Fruit fly (Drosophila melanogaster) whole organism, embryonic: ENCODE results near the gene CG14797.

Experiments used
- Blimp-1 ChIP-seq: fragments of 200-800 bp; sonication (Bioruptor generic); optimal IDR thresholded peaks from 3 replicates; lab custom pipeline; 2018; ENCODE audit warnings: missing biosample characterization, missing genetic modification characterization, mild to moderate bottlenecking, moderate library complexity, missing genetic modification reagents
- BtbVII ChIP-seq: fragments of 200-800 bp; sonication (Bioruptor generic); optimal IDR thresholded peaks from 3 replicates; lab custom pipeline; 2017; ENCODE audit warnings: missing biosample characterization, mild to moderate bottlenecking, missing genetic modification characterization
- CG11504 ChIP-seq: fragments of 200-800 bp; sonication (Bioruptor generic); optimal IDR thresholded peaks from 3 replicates; lab custom pipeline; 2019; ENCODE audit warnings: missing biosample characterization, mild to moderate bottlenecking, missing genetic modification characterization, moderate library complexity
- CG11695 ChIP-seq: fragments of 200-800 bp; sonication (Bioruptor generic); IDR thresholded peaks from 3 replicates; pipeline ENCODE4 v1.3.6; 2022; ENCODE audit warnings: missing biosample characterization, missing genetic modification characterization
- CG14710 ChIP-seq: fragments of 200-800 bp; sonication (Bioruptor generic); optimal IDR thresholded peaks from 3 replicates; lab custom pipeline; 2019; ENCODE audit warnings: missing biosample characterization, mild to moderate bottlenecking, missing genetic modification characterization, moderate library complexity
- CG17385 ChIP-seq: fragments of 200-800 bp; sonication (Bioruptor generic); optimal IDR thresholded peaks from 3 replicates; lab custom pipeline; 2018; ENCODE audit warnings: missing biosample characterization, mild to moderate bottlenecking, missing genetic modification characterization
- CG18476 ChIP-seq: fragments of 200-800 bp; sonication (Bioruptor generic); optimal IDR thresholded peaks from 2 replicates; lab custom pipeline; 2016; ENCODE audit warnings: missing biosample characterization, mild to moderate bottlenecking, missing genetic modification characterization
- CG2202 ChIP-seq: fragments of 200-800 bp; sonication (Bioruptor generic); optimal IDR thresholded peaks from 2 replicates; lab custom pipeline; 2018; ENCODE audit warnings: missing biosample characterization, mild to moderate bottlenecking, missing genetic modification characterization
- CG2889 ChIP-seq: fragments of 200-800 bp; sonication (Bioruptor generic); IDR thresholded peaks from 3 replicates; pipeline ENCODE4 v1.3.6; 2022; ENCODE audit warnings: missing biosample characterization, missing genetic modification characterization
- CG31388 ChIP-seq: fragments of 200-800 bp; sonication (Bioruptor generic); optimal IDR thresholded peaks from 2 replicates; lab custom pipeline; 2016; ENCODE audit warnings: missing biosample characterization, missing genetic modification characterization
- CG33557 ChIP-seq: fragments of 200-800 bp; sonication (Bioruptor generic); optimal IDR thresholded peaks from 2 replicates; lab custom pipeline; 2019; ENCODE audit warnings: missing biosample characterization, mild to moderate bottlenecking, missing genetic modification characterization, moderate library complexity
- CG3407 ChIP-seq: fragments of 200-800 bp; sonication (Bioruptor generic); optimal IDR thresholded peaks from 2 replicates; lab custom pipeline; 2018; ENCODE audit warnings: missing biosample characterization, mild to moderate bottlenecking, missing genetic modification characterization
- CG5245 ChIP-seq: fragments of 200-800 bp; sonication (Bioruptor generic); optimal IDR thresholded peaks from 3 replicates; lab custom pipeline; 2016; ENCODE audit warnings: missing biosample characterization, missing genetic modification characterization
- CG6272 ChIP-seq: fragments of 200-800 bp; sonication (Bioruptor generic); IDR thresholded peaks from 2 replicates; pipeline ENCODE4 v1.3.6; 2022; ENCODE audit warnings: missing biosample characterization, missing genetic modification characterization
- CG6654 ChIP-seq: fragments of 200-800 bp; sonication (Bioruptor generic); optimal IDR thresholded peaks from 2 replicates; lab custom pipeline; 2017; ENCODE audit warnings: missing biosample characterization, mild to moderate bottlenecking, missing genetic modification characterization
- CG7357 ChIP-seq: fragments of 200-800 bp; sonication (Bioruptor generic); IDR thresholded peaks from 3 replicates; pipeline ENCODE4 v1.3.6; 2022; ENCODE audit warnings: missing biosample characterization, missing genetic modification characterization
- CG8359 ChIP-seq: fragments of 200-800 bp; sonication (Bioruptor generic); optimal IDR thresholded peaks from 2 replicates; lab custom pipeline; 2017; ENCODE audit warnings: missing biosample characterization, mild to moderate bottlenecking, missing genetic modification characterization, borderline replicate concordance
- CkIIα-i1 ChIP-seq: fragments of 200-800 bp; sonication (Bioruptor generic); IDR thresholded peaks from 2 replicates; pipeline ENCODE4 v1.3.6; 2022; ENCODE audit warnings: missing biosample characterization, missing genetic modification characterization
- CoRest ChIP-seq: fragments of 200-800 bp; sonication (Bioruptor generic); optimal IDR thresholded peaks from 3 replicates; lab custom pipeline; 2018; ENCODE audit warnings: missing biosample characterization, mild to moderate bottlenecking, missing genetic modification characterization, moderate library complexity
- D19B ChIP-seq: fragments of 200-800 bp; sonication (Bioruptor generic); optimal IDR thresholded peaks from 2 replicates; lab custom pipeline; 2017; ENCODE audit warnings: missing biosample characterization, mild to moderate bottlenecking, missing genetic modification characterization
- Doc3 ChIP-seq: fragments of 200-800 bp; sonication (Bioruptor generic); IDR thresholded peaks from 3 replicates; pipeline ENCODE4 v1.3.6; 2022; ENCODE audit warnings: missing biosample characterization, missing genetic modification characterization; ENCODE audit not compliant: partially characterized antibody
- Elba2 ChIP-seq: fragments of 200-800 bp; sonication (Bioruptor generic); optimal IDR thresholded peaks from 3 replicates; lab custom pipeline; 2016; ENCODE audit warnings: missing biosample characterization, missing genetic modification characterization
- Hr3 ChIP-seq: fragments of 200-800 bp; sonication (Bioruptor generic); optimal IDR thresholded peaks from 3 replicates; lab custom pipeline; 2016; ENCODE audit warnings: missing biosample characterization, missing genetic modification characterization
- Nf-YA ChIP-seq: fragments of 200-800 bp; sonication (Bioruptor generic); IDR thresholded peaks from 2 replicates; pipeline ENCODE4 v1.3.6; 2022; ENCODE audit warnings: missing biosample characterization, missing genetic modification characterization
- Oli ChIP-seq: fragments of 200-800 bp; sonication (Bioruptor generic); optimal IDR thresholded peaks from 2 replicates; lab custom pipeline; 2018; ENCODE audit warnings: missing biosample characterization, mild to moderate bottlenecking, missing genetic modification characterization, moderate library complexity
- Rx ChIP-seq: fragments of 200-800 bp; sonication (Bioruptor generic); IDR thresholded peaks from 2 replicates; pipeline ENCODE4 v1.3.6; 2022; ENCODE audit warnings: missing biosample characterization, missing genetic modification characterization
- Sry-δ ChIP-seq: fragments of 200-800 bp; sonication (Bioruptor generic); optimal IDR thresholded peaks from 2 replicates; lab custom pipeline; 2016; ENCODE audit warnings: missing biosample characterization, missing genetic modification characterization
- Ssrp ChIP-seq: fragments of 200-800 bp; sonication (Bioruptor generic); optimal IDR thresholded peaks from 2 replicates; lab custom pipeline; 2018; ENCODE audit warnings: missing biosample characterization, mild to moderate bottlenecking, missing genetic modification characterization, moderate library complexity
- ap ChIP-seq: fragments of 200-800 bp; sonication (Bioruptor generic); IDR thresholded peaks from 2 replicates; pipeline ENCODE4 v1.3.6; 2022; ENCODE audit warnings: missing biosample characterization, missing genetic modification characterization
- bcd ChIP-seq: fragments of 200-800 bp; sonication (Bioruptor generic); optimal IDR thresholded peaks from 2 replicates; lab custom pipeline; 2017; ENCODE audit warnings: missing biosample characterization, mild to moderate bottlenecking, missing genetic modification characterization
- chinmo ChIP-seq: fragments of 200-800 bp; sonication (Bioruptor generic); IDR thresholded peaks from 4 replicates; pipeline ENCODE4 v1.3.6; 2022; ENCODE audit warnings: missing biosample characterization, missing genetic modification characterization; ENCODE audit not compliant: partially characterized antibody
- chn ChIP-seq: fragments of 200-800 bp; sonication (Bioruptor generic); optimal IDR thresholded peaks from 2 replicates; lab custom pipeline; 2016; ENCODE audit warnings: missing biosample characterization, missing genetic modification characterization
- dati ChIP-seq: fragments of 200-800 bp; sonication (Bioruptor generic); IDR thresholded peaks from 2 replicates; pipeline ENCODE4 v1.3.6; 2022; ENCODE audit warnings: missing biosample characterization, missing genetic modification characterization
- disco-r ChIP-seq: fragments of 200-800 bp; sonication (Bioruptor generic); optimal IDR thresholded peaks from 2 replicates; lab custom pipeline; 2016; ENCODE audit warnings: missing biosample characterization, missing genetic modification characterization
- dpn ChIP-seq, 2 experiments: fragments of 200-800 bp; sonication (Bioruptor generic); optimal IDR thresholded peaks; 3 replicates each; lab custom pipeline; 2016; ENCODE audit warnings: missing biosample characterization in 2 of 2, missing genetic modification characterization in 2 of 2
- ems ChIP-seq: fragments of 200-800 bp; sonication (Bioruptor generic); optimal IDR thresholded peaks from 3 replicates; lab custom pipeline; 2016; ENCODE audit warnings: missing biosample characterization, missing genetic modification characterization
- h ChIP-seq: fragments of >200 bp; optimal IDR thresholded peaks from 2 replicates; lab custom pipeline; 2017
- kay ChIP-seq: fragments of 200-800 bp; sonication (Bioruptor generic); optimal IDR thresholded peaks from 2 replicates; lab custom pipeline; 2016; ENCODE audit warnings: missing biosample characterization, missing genetic modification characterization
- kni ChIP-seq: fragments of 200-800 bp; sonication (Bioruptor generic); optimal IDR thresholded peaks from 3 replicates; lab custom pipeline; 2017; ENCODE audit warnings: mild to moderate bottlenecking, missing biosample characterization, missing genetic modification reagents, missing genetic modification characterization
- knrl ChIP-seq: fragments of 200-800 bp; sonication (Bioruptor generic); IDR thresholded peaks from 3 replicates; pipeline ENCODE4 v1.3.6; 2022; ENCODE audit warnings: missing biosample characterization, missing genetic modification characterization; ENCODE audit not compliant: partially characterized antibody
- lmd ChIP-seq: fragments of 200-800 bp; sonication (Bioruptor generic); IDR thresholded peaks from 2 replicates; pipeline ENCODE4 v1.3.6; 2022; ENCODE audit warnings: missing biosample characterization, missing genetic modification characterization
- nom ChIP-seq: fragments of 200-800 bp; sonication (Bioruptor generic); optimal IDR thresholded peaks from 2 replicates; lab custom pipeline; 2017; ENCODE audit warnings: missing biosample characterization, missing genetic modification characterization, mild to moderate bottlenecking, moderate library complexity, missing genetic modification reagents
- pum ChIP-seq: fragments of 200-800 bp; sonication (Bioruptor generic); optimal IDR thresholded peaks from 2 replicates; lab custom pipeline; 2016; ENCODE audit warnings: missing biosample characterization, missing genetic modification characterization
- schlank ChIP-seq: fragments of 200-800 bp; sonication (Bioruptor generic); optimal IDR thresholded peaks from 2 replicates; lab custom pipeline; 2018; ENCODE audit warnings: missing biosample characterization, mild to moderate bottlenecking, missing genetic modification characterization
- sob ChIP-seq: fragments of 200-800 bp; sonication (Bioruptor generic); IDR thresholded peaks from 2 replicates; pipeline ENCODE4 v1.3.6; 2022; ENCODE audit warnings: missing biosample characterization, missing genetic modification characterization
- tin ChIP-seq: fragments of 200-800 bp; sonication (Bioruptor generic); optimal IDR thresholded peaks from 3 replicates; lab custom pipeline; 2016; ENCODE audit warnings: missing biosample characterization, missing genetic modification characterization

CG14797 gene

DNA sequence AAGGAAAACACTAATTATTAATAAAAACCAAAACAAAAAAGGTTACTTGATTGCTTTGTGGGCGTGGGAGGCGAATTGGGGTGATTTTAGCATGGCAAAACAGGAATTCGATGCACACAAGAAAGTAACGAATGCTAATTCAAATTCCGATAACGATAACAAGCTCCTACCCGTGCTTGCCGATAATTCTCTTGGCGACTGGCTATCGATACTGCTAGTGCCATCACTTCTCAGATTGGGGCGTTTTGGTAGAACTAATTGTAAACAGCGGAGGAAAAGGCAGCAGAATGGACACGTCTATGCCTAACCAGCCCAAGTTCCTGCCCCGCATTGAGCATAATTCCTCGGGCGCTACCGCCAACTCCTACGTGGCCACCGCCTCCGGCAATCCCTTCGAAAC lies 16.5 kb upstream of the CG14797 start, which contains the start of gene dor (continued):
- no peak for TF ChIP-seq Oli (tag; lab: Kevin White, UChicago)

DNA sequence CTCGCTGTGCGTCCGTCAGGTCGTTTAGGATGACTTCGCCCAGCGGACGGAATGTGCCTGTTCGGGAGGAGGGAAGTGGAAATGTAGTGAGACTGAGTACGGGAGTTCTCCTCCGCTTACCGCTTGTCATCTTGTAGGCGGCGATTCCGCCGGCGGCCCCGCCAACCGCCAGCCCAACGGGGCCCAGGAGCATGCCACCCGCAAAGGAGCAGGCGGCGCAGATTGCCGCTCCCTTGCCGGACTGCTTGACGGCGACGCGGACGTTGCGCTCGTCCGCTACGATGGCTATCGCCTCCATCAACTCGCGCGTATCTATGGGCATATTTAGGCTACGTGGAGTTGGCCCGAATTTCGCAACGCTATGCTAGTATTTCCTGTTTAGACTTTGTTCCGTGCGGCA lies 12.7 kb upstream of the CG14797 start, which contains the start of gene Mur2B:
Gene Mur2B (minus strand): TSS at position 101 of the 400 bp plus-strand sequence.
- TF ChIP-seq BtbVII (GFP tag; lab: Kevin White, UChicago), result no peak
- TF ChIP-seq nom, result peak; percentile 27
- 0 out of 2 replicates have a peak, but pooled peaks have one; percentile 7 for TF ChIP-seq Nf-YA (GFP tag; lab: Robert Waterston, UW)
- TF ChIP-seq, all 482 proteins: peak for 2

DNA sequence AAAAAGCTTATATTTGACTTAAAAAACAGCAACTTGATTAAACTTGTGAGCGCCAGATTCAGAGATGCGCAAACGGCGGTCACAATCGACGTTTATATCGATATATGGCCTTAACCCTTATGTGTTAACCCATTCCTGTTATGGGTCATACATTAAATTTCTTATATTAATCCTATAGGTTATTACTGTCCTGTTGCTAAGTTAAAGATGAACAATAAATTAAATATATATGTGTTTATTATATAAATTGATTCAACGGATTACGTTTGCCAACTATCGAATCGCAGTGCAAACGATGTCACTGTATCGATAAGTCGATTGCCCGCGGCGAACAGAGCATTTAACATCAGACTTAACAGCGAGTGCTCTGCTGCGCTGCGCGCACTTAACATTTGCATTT lies 12.2 kb upstream of the CG14797 start, which contains the start of the genes CG3740 and hfw:
Gene CG3740 (minus strand): TSS at position 84 of the 400 bp plus-strand sequence.
Gene hfw (plus strand): TSS at position 357 of the 400 bp plus-strand sequence.
- 0 out of 2 replicates have a peak, but pooled peaks have one; percentile 7 for TF ChIP-seq CkIIα-i1
- no peak for TF ChIP-seq Blimp-1 (GFP tag; lab: Kevin White, UChicago)
- TF ChIP-seq CG18476 (GFP tag; lab: Kevin White, UChicago), result peak; percentile 31
- no peak for TF ChIP-seq kni (GFP tag; lab: Kevin White, UChicago)
- TF ChIP-seq CG8359, result no peak
- peak; percentile 34 for TF ChIP-seq kay
- peak; percentile 78 for TF ChIP-seq CoRest (tag; lab: Kevin White, UChicago)
- TF ChIP-seq sob (GFP tag; lab: Robert Waterston, UW), result peak; percentile 82
- peak; percentile 42 for TF ChIP-seq CG17385 (GFP tag; lab: Kevin White, UChicago)
- TF ChIP-seq CG6654, result peak; percentile 14
- TF ChIP-seq Doc3, result peak; percentile 85
- TF ChIP-seq chn, result peak; percentile 6
- TF ChIP-seq CG11695 (GFP tag; lab: Robert Waterston, UW), result peak; percentile 62; the same call in 2 of the 3 replicates
- no peak for TF ChIP-seq dati (GFP tag; lab: Robert Waterston, UW)
- peak; percentile 44 for TF ChIP-seq CG33557 (GFP tag; lab: Kevin White, UChicago)
- TF ChIP-seq pum (GFP tag; lab: Kevin White, UChicago), result peak; percentile 2
- TF ChIP-seq CG3407 (GFP tag; lab: Kevin White, UChicago), result peak; percentile 34
- peak; percentile 12 for TF ChIP-seq D19B
- peak; percentile 72 for TF ChIP-seq CG14710 (tag; lab: Kevin White, UChicago)
- peak; percentile 49 for TF ChIP-seq ems (GFP tag; lab: Kevin White, UChicago)
- TF ChIP-seq Elba2 (GFP tag; lab: Kevin White, UChicago), result peak; percentile 31
- TF ChIP-seq CG11504 (tag; lab: Kevin White, UChicago), result no peak
- TF ChIP-seq Oli (tag; lab: Kevin White, UChicago), result peak; percentile 60
- peak; percentile 44; the same call in 1 of the 2 replicates for TF ChIP-seq ap (GFP tag; lab: Robert Waterston, UW)
- peak; percentile 33 for TF ChIP-seq CG5245 (GFP tag; lab: Kevin White, UChicago)
- TF ChIP-seq CG6272 (GFP tag; lab: Robert Waterston, UW), result peak; percentile 78
- 0 out of 4 replicates have a peak, but pooled peaks have one; percentile 67 for TF ChIP-seq chinmo
- TF ChIP-seq disco-r (GFP tag; lab: Kevin White, UChicago), result no peak
- TF ChIP-seq CG7357, result peak; percentile 69
- no peak for TF ChIP-seq h
- TF ChIP-seq bcd (GFP tag; lab: Kevin White, UChicago), result peak; percentile 76
- TF ChIP-seq Hr3 (GFP tag; lab: Kevin White, UChicago), result peak; percentile 76
- TF ChIP-seq tin (GFP tag; lab: Kevin White, UChicago), result peak; percentile 66
- peak; percentile 77 for TF ChIP-seq Ssrp (tag; lab: Kevin White, UChicago)
- peak; percentile 33 for TF ChIP-seq CG2202 (tag; lab: Kevin White, UChicago)
- TF ChIP-seq CG31388 (GFP tag; lab: Kevin White, UChicago), result peak; percentile 30
- peak; percentile 64 for TF ChIP-seq Sry-δ (GFP tag; lab: Kevin White, UChicago)
- peak; percentile 65 for TF ChIP-seq Rx
- TF ChIP-seq lmd, result peak; percentile 80
- TF ChIP-seq knrl, result peak; percentile 95
- TF ChIP-seq dpn (GFP tag; optimal IDR thresholded peaks at IDR 0.05; lab: Kevin White, UChicago), result peak; percentile 20 to 80
- no peak for TF ChIP-seq schlank
- TF ChIP-seq CG2889 (GFP tag; lab: Robert Waterston, UW), result peak; percentile 53; the same call in 2 of the 3 replicates
